Worm (Caenorhabditis elegans) whole organism, young adult: Measurements from ENCODE around the gene R151.1.

ENCODE experiments used
- D2030.7 ChIP-seq: fragments of 200-800 bp; sonication (Bioruptor generic); IDR thresholded peaks from 2 replicates; pipeline ENCODE4 v1.3.6; 2022; ENCODE audit warnings: missing genetic modification reagents, missing genetic modification characterization, missing compliant biosample characterization
- F22D6.2 ChIP-seq: sonication (generic microtip); optimal IDR thresholded peaks from 2 replicates; lab custom pipeline; 2016; ENCODE audit warnings: mild to moderate bottlenecking, missing genetic modification characterization, missing compliant biosample characterization
- F37B4.10 ChIP-seq: fragments of 200-800 bp; sonication (Bioruptor generic); IDR thresholded peaks from 2 replicates; pipeline ENCODE4 v1.3.6; 2022; ENCODE audit warnings: missing genetic modification characterization, missing compliant biosample characterization
- F52B5.7 ChIP-seq: sonication (generic microtip); optimal IDR thresholded peaks from 2 replicates; lab custom pipeline; 2016; ENCODE audit warnings: mild to moderate bottlenecking, missing genetic modification characterization, missing compliant biosample characterization
- F55B11.4 ChIP-seq: sonication (generic microtip); optimal IDR thresholded peaks from 2 replicates; lab custom pipeline; 2016; ENCODE audit warnings: missing compliant biosample characterization, missing genetic modification characterization, borderline replicate concordance; ENCODE audit not compliant: insufficient read depth
- T07F8.4 ChIP-seq: sonication (generic microtip); optimal IDR thresholded peaks from 2 replicates; lab custom pipeline; 2016; ENCODE audit warnings: mild to moderate bottlenecking, missing genetic modification characterization, moderate library complexity, missing compliant biosample characterization
- T26A5.8 ChIP-seq: sonication (generic microtip); optimal IDR thresholded peaks from 2 replicates; lab custom pipeline; 2016; ENCODE audit warnings: missing genetic modification characterization, missing compliant biosample characterization
- Y53F4B.3 ChIP-seq: fragments of 200-800 bp; sonication (Bioruptor generic); IDR thresholded peaks from 2 replicates; pipeline ENCODE4 v1.3.6; 2022; ENCODE audit warnings: missing genetic modification reagents, missing genetic modification characterization, missing compliant biosample characterization
- Y67H2A.10 ChIP-seq: fragments of 200-800 bp; sonication (Bioruptor generic); conservative IDR thresholded peaks from 2 replicates; pipeline ENCODE4 v1.3.6; 2022; ENCODE audit warnings: missing genetic modification reagents, missing genetic modification characterization, missing compliant biosample characterization
- Y79H2A.3 ChIP-seq: fragments of 200-800 bp; sonication (Bioruptor generic); conservative IDR thresholded peaks from 2 replicates; pipeline ENCODE4 v1.3.6; 2022; ENCODE audit warnings: missing genetic modification reagents, missing genetic modification characterization, missing compliant biosample characterization
- ZK185.1 ChIP-seq: sonication (generic microtip); optimal IDR thresholded peaks from 2 replicates; lab custom pipeline; 2016; ENCODE audit warnings: mild to moderate bottlenecking, missing genetic modification characterization, missing compliant biosample characterization; ENCODE audit not compliant: poor library complexity, severe bottlenecking
- ama-1 ChIP-seq, 3 experiments: fragments of 150-350 bp in 1 of 3; sonication (generic microtip) in 2 of 3; optimal IDR thresholded peaks; 2 replicates each; lab custom pipeline; 2014 to 2018; ENCODE audit warnings: missing biosample characterization in 2 of 3, missing genetic modification characterization in 2 of 3, missing genetic modification reagents in 2 of 3
- aptf-3 ChIP-seq: fragments of 200-800 bp; sonication (Bioruptor generic); IDR thresholded peaks from 2 replicates; pipeline ENCODE4 v1.3.6; 2022; ENCODE audit warnings: missing genetic modification characterization, missing compliant biosample characterization
- athp-1 ChIP-seq: sonication (generic microtip); optimal IDR thresholded peaks from 2 replicates; lab custom pipeline; 2017; ENCODE audit warnings: mild to moderate bottlenecking, missing genetic modification characterization, missing compliant biosample characterization
- attf-5 ChIP-seq: fragments of 200-800 bp; sonication (Bioruptor generic); optimal IDR thresholded peaks from 2 replicates; lab custom pipeline; 2018; ENCODE audit warnings: mild to moderate bottlenecking, missing genetic modification characterization, missing compliant biosample characterization
- bed-2 ChIP-seq: fragments of 200-800 bp; sonication (Bioruptor generic); IDR thresholded peaks from 2 replicates; pipeline ENCODE4 v1.3.6; 2022; ENCODE audit warnings: missing genetic modification reagents, missing genetic modification characterization, missing compliant biosample characterization
- cebp-2 ChIP-seq: fragments of 200-800 bp; sonication (Bioruptor generic); IDR thresholded peaks from 2 replicates; pipeline ENCODE4 v1.3.6; 2022; ENCODE audit warnings: missing genetic modification characterization, missing compliant biosample characterization
- ceh-40 ChIP-seq: fragments of 200-800 bp; sonication (Bioruptor generic); IDR thresholded peaks from 2 replicates; pipeline ENCODE4 v1.3.6; 2022; ENCODE audit warnings: missing genetic modification characterization, missing compliant biosample characterization
- ceh-58 ChIP-seq: fragments of 200-800 bp; sonication (Bioruptor generic); IDR thresholded peaks from 2 replicates; pipeline ENCODE4 v1.3.6; 2022; ENCODE audit warnings: missing genetic modification characterization, missing compliant biosample characterization
- die-1 ChIP-seq: sonication (generic microtip); optimal IDR thresholded peaks from 2 replicates; lab custom pipeline; 2016; ENCODE audit warnings: missing genotype, mild to moderate bottlenecking, missing genetic modification characterization, missing compliant biosample characterization
- efl-1 ChIP-seq: fragments of 150-350 bp; optimal IDR thresholded peaks from 2 replicates; lab custom pipeline; 2014; ENCODE audit warnings: missing biosample characterization, missing genetic modification reagents, missing genetic modification characterization
- egl-18 ChIP-seq: fragments of 200-800 bp; sonication (Bioruptor generic); IDR thresholded peaks from 2 replicates; pipeline ENCODE4 v1.3.6; 2022; ENCODE audit warnings: missing genetic modification reagents, missing genetic modification characterization, missing compliant biosample characterization
- ets-4 ChIP-seq: fragments of 200-800 bp; sonication (Bioruptor generic); optimal IDR thresholded peaks from 2 replicates; lab custom pipeline; 2018; ENCODE audit warnings: mild to moderate bottlenecking, missing genetic modification characterization, missing compliant biosample characterization
- fkh-3 ChIP-seq: sonication (generic microtip); optimal IDR thresholded peaks from 2 replicates; lab custom pipeline; 2016; ENCODE audit warnings: mild to moderate bottlenecking, missing genetic modification characterization, missing compliant biosample characterization
- gei-17 ChIP-seq: fragments of 200-800 bp; sonication (Bioruptor generic); optimal IDR thresholded peaks from 2 replicates; lab custom pipeline; 2018; ENCODE audit warnings: mild to moderate bottlenecking, missing genetic modification characterization, missing compliant biosample characterization
- hlh-12 ChIP-seq: sonication (generic microtip); optimal IDR thresholded peaks from 2 replicates; lab custom pipeline; 2016; ENCODE audit warnings: missing genetic modification characterization, missing compliant biosample characterization
- hmg-1.2 ChIP-seq: fragments of 200-800 bp; sonication (Bioruptor generic); IDR thresholded peaks from 2 replicates; pipeline ENCODE4 v1.3.6; 2022; ENCODE audit warnings: missing genetic modification reagents, missing genetic modification characterization, missing compliant biosample characterization
- hmg-20 ChIP-seq: fragments of 200-800 bp; sonication (Bioruptor generic); IDR thresholded peaks from 2 replicates; pipeline ENCODE4 v1.3.6; 2022; ENCODE audit warnings: missing genetic modification reagents, missing genetic modification characterization, missing compliant biosample characterization
- hrde-1 ChIP-seq: sonication (generic microtip); optimal IDR thresholded peaks from 2 replicates; lab custom pipeline; 2016; ENCODE audit warnings: missing genetic modification characterization, mild to moderate bottlenecking, missing compliant biosample characterization, moderate library complexity, missing genotype, missing genetic modification reagents, borderline replicate concordance
- lin-54 ChIP-seq: fragments of 200-800 bp; sonication (Bioruptor generic); optimal IDR thresholded peaks from 2 replicates; lab custom pipeline; 2018; ENCODE audit warnings: mild to moderate bottlenecking, missing genetic modification characterization, missing compliant biosample characterization
- lir-1 ChIP-seq: fragments of 200-800 bp; sonication (Bioruptor generic); conservative IDR thresholded peaks from 2 replicates; pipeline ENCODE4 v1.3.6; 2022; ENCODE audit warnings: missing genetic modification reagents, missing genetic modification characterization, missing compliant biosample characterization
- lsl-1 ChIP-seq: fragments of 200-800 bp; sonication (Bioruptor generic); optimal IDR thresholded peaks from 2 replicates; lab custom pipeline; 2018; ENCODE audit warnings: mild to moderate bottlenecking, missing genetic modification characterization, moderate library complexity, missing compliant biosample characterization
- madf-8 ChIP-seq: fragments of 200-800 bp; sonication (Bioruptor generic); conservative IDR thresholded peaks from 2 replicates; pipeline ENCODE4 v1.3.6; 2022; ENCODE audit warnings: missing genetic modification reagents, missing genetic modification characterization, missing compliant biosample characterization
- nhr-80 ChIP-seq: sonication (generic microtip); optimal IDR thresholded peaks from 2 replicates; lab custom pipeline; 2016; ENCODE audit warnings: missing genetic modification characterization, missing compliant biosample characterization
- pbrm-1 ChIP-seq: fragments of 200-800 bp; sonication (Bioruptor generic); IDR thresholded peaks from 2 replicates; pipeline ENCODE4 v1.3.6; 2022; ENCODE audit warnings: missing genetic modification reagents, missing genetic modification characterization, missing compliant biosample characterization
- repo-1 ChIP-seq: sonication (generic microtip); optimal IDR thresholded peaks from 2 replicates; lab custom pipeline; 2017; ENCODE audit warnings: mild to moderate bottlenecking, missing genetic modification characterization, missing compliant biosample characterization
- sdz-38 ChIP-seq: sonication (generic microtip); optimal IDR thresholded peaks from 2 replicates; lab custom pipeline; 2016; ENCODE audit warnings: missing genotype, missing genetic modification characterization, missing compliant biosample characterization
- snpc-1.1 ChIP-seq: sonication (generic microtip); optimal IDR thresholded peaks from 2 replicates; lab custom pipeline; 2017; ENCODE audit warnings: missing genetic modification characterization, mild to moderate bottlenecking, missing compliant biosample characterization, antibody characterized with exemption, moderate library complexity, missing genotype, missing genetic modification reagents; ENCODE audit not compliant: insufficient read depth
- sptf-2 ChIP-seq: fragments of 200-800 bp; sonication (Bioruptor generic); optimal IDR thresholded peaks from 2 replicates; lab custom pipeline; 2018; ENCODE audit warnings: mild to moderate bottlenecking, missing genetic modification characterization, missing compliant biosample characterization
- zim-3 ChIP-seq: sonication (generic microtip); optimal IDR thresholded peaks from 2 replicates; lab custom pipeline; 2017; ENCODE audit warnings: mild to moderate bottlenecking, missing genetic modification characterization, moderate library complexity, missing compliant biosample characterization
- ztf-22 ChIP-seq: fragments of 200-800 bp; sonication (Bioruptor generic); optimal IDR thresholded peaks from 2 replicates; lab custom pipeline; 2018; ENCODE audit warnings: mild to moderate bottlenecking, missing genetic modification characterization, moderate library complexity, missing compliant biosample characterization

R151.1 gene

ce11 chrIII:7179538-7180301 lies 36.6 kb upstream of the R151.1 start, which contains the start of the genes rps-14 and rpl-36 (continued):
- TF ChIP-seq gei-17 (GFP tag; lab: Kevin White, UChicago) = no peak
- TF ChIP-seq lsl-1 (GFP tag; lab: Kevin White, UChicago) = peak; percentile 13
- no peak for TF ChIP-seq aptf-3 (GFP tag; lab: Robert Waterston, UW)
- no peak for TF ChIP-seq sdz-38 (tag; lab: Kevin White, UChicago)
- no peak; the same call in 1 of the 2 replicates for TF ChIP-seq lir-1 (GFP tag; lab: Robert Waterston, UW)
- no peak for TF ChIP-seq Y79H2A.3 (GFP tag; lab: Robert Waterston, UW)
- no peak for TF ChIP-seq egl-18 (GFP tag; lab: Robert Waterston, UW)
- peak; percentile 87 for TF ChIP-seq hmg-1.2
- no peak for TF ChIP-seq bed-2 (GFP tag; lab: Robert Waterston, UW)
- no peak for TF ChIP-seq die-1
- no peak for TF ChIP-seq sptf-2 (GFP tag; lab: Kevin White, UChicago)
- peak; percentile 57 for TF ChIP-seq ZK185.1 (tag; lab: Kevin White, UChicago)
- 0 out of 2 replicates have a peak, but pooled peaks have one; percentile 15 for TF ChIP-seq madf-8 (GFP tag; lab: Robert Waterston, UW)
- TF ChIP-seq T07F8.4 (tag; lab: Kevin White, UChicago) = no peak
- no peak for TF ChIP-seq F22D6.2 (tag; lab: Kevin White, UChicago)
- peak; percentile 60 for TF ChIP-seq attf-5 (GFP tag; lab: Kevin White, UChicago)
- no peak for TF ChIP-seq fkh-3 (tag; lab: Kevin White, UChicago)
- TF ChIP-seq athp-1 (tag; lab: Kevin White, UChicago) = no peak
- TF ChIP-seq ama-1 (optimal IDR thresholded peaks at IDR 0.05; lab: Kevin White, UChicago) = no peak
- TF ChIP-seq ama-1 (GFP tag; optimal IDR thresholded peaks at IDR 0.05; lab: Kevin White, UChicago) = no peak
- TF ChIP-seq F52B5.7 (tag; lab: Kevin White, UChicago) = no peak
- TF ChIP-seq Y53F4B.3 = no peak
- TF ChIP-seq Y67H2A.10 = peak; percentile 23; the same call in 1 of the 2 replicates
- TF ChIP-seq F37B4.10 (GFP tag; lab: Robert Waterston, UW) = no peak
- no peak for TF ChIP-seq ceh-40 (GFP tag; lab: Robert Waterston, UW)
- TF ChIP-seq hmg-20 (GFP tag; lab: Robert Waterston, UW) = no peak
- TF ChIP-seq ztf-22 (GFP tag; lab: Kevin White, UChicago) = no peak
- peak; percentile 60 for TF ChIP-seq efl-1 (GFP tag; lab: Kevin White, UChicago)
- no peak for TF ChIP-seq repo-1 (tag; lab: Kevin White, UChicago)
- TF ChIP-seq D2030.7 = peak; percentile 71
- TF ChIP-seq cebp-2 (GFP tag; lab: Robert Waterston, UW) = no peak
- TF ChIP-seq nhr-80 = no peak
- no peak for TF ChIP-seq T26A5.8 (tag; lab: Kevin White, UChicago)
- no peak for TF ChIP-seq F55B11.4
- no peak for TF ChIP-seq hrde-1 (tag; lab: Kevin White, UChicago)
- TF ChIP-seq pbrm-1 (GFP tag; lab: Robert Waterston, UW) = peak; percentile 69
- no peak for TF ChIP-seq ceh-58 (GFP tag; lab: Robert Waterston, UW)
- peak; percentile 81 for TF ChIP-seq lin-54 (GFP tag; lab: Kevin White, UChicago)
- TF ChIP-seq snpc-1.1 = peak; percentile 40
- no peak for TF ChIP-seq hlh-12
- no peak for TF ChIP-seq ets-4 (GFP tag; lab: Kevin White, UChicago)
- TF ChIP-seq zim-3 (tag; lab: Kevin White, UChicago) = no peak
